Fruit fly (Drosophila melanogaster) whole organism: Measurements from ENCODE around the gene ZnT77C.

Experiments used
- CG8478 ChIP-seq: fragments of >200 bp; optimal IDR thresholded peaks from 2 replicates; lab custom pipeline; 2018; ENCODE audit warnings: inconsistent platforms
- Dll ChIP-seq: fragments of >200 bp; optimal IDR thresholded peaks from 2 replicates; lab custom pipeline; 2017
- pan ChIP-seq: fragments of >200 bp; optimal IDR thresholded peaks from 2 replicates; lab custom pipeline; 2017
- psq ChIP-seq: fragments of >200 bp; optimal IDR thresholded peaks from 2 replicates; lab custom pipeline; 2017
- usp ChIP-seq: fragments of >200 bp; optimal IDR thresholded peaks from 2 replicates; lab custom pipeline; 2017; ENCODE audit warnings: missing biosample characterization, missing genetic modification characterization, mixed read lengths

DNA sequence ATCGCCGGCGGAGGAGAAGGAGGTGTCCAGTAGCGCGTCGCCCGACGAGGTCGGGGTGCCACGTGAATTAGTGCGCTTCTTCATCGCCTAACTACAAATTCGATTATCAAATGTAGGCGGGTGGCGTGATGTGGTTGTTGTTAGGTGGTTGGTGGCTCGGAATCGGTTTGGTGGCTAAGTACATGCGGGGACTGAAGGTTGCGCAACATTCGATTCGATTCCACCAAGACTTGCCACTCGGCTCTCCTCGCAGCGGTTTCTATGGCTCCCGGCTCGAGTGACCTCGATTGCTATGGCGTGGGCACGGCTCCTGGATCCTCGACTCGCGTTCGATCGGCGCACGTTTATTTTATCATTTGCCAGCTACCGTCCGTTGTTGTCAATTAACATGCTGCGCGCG, 31.0 kb upstream of the ZnT77C start:
- no peak for TF ChIP-seq usp (GFP tag; lab: Kevin White, UChicago)
- TF ChIP-seq CG8478 = no peak
- no peak for TF ChIP-seq psq (lab: Kevin White, UChicago)
- TF ChIP-seq Dll = no peak
- TF ChIP-seq pan (lab: Kevin White, UChicago) = no peak
